Worm (Caenorhabditis elegans) whole organism, L4 larva: ENCODE data around the gene T22B7.3.
A peak's percentile ranks its signal among the peaks of the same experiment; 100 is the strongest.

Source experiments
- F10B5.3 ChIP-seq: sonication (generic microtip); optimal IDR thresholded peaks from 2 replicates; lab custom pipeline; 2016; ENCODE audit warnings: mild to moderate bottlenecking, missing genetic modification characterization, missing compliant biosample characterization
- F44E2.7 ChIP-seq: fragments of 200-800 bp; sonication (Bioruptor generic); IDR thresholded peaks from 2 replicates; pipeline ENCODE4 v2.1.2; 2022; ENCODE audit warnings: missing genetic modification characterization, missing compliant biosample characterization
- R02D3.7 ChIP-seq: fragments of 150-350 bp; sonication (generic microtip); optimal IDR thresholded peaks from 3 replicates; lab custom pipeline; 2014; ENCODE audit warnings: missing biosample characterization, missing genetic modification characterization
- T20F7.1 ChIP-seq: fragments of 200-800 bp; sonication (Bioruptor generic); optimal IDR thresholded peaks from 2 replicates; lab custom pipeline; 2018; ENCODE audit warnings: mild to moderate bottlenecking, missing genetic modification characterization, missing compliant biosample characterization
- Y5F2A.4 ChIP-seq: fragments of 200-800 bp; sonication (Bioruptor generic); optimal IDR thresholded peaks from 2 replicates; lab custom pipeline; 2018; ENCODE audit warnings: mild to moderate bottlenecking, missing genetic modification characterization, missing compliant biosample characterization
- aha-1 ChIP-seq: fragments of 150-350 bp; peaks from one replicate; lab custom pipeline; 2014; ENCODE audit warnings: missing biosample characterization, missing genetic modification characterization
- arid-1 ChIP-seq: fragments of 200-800 bp; sonication (Bioruptor generic); conservative IDR thresholded peaks from 2 replicates; pipeline ENCODE4 v1.3.6; 2022; ENCODE audit warnings: missing genetic modification reagents, missing genetic modification characterization, missing compliant biosample characterization
- ceh-20 ChIP-seq: fragments of 200-800 bp; sonication (Bioruptor generic); IDR thresholded peaks from 2 replicates; pipeline ENCODE4 v1.3.6; 2022; ENCODE audit warnings: missing genetic modification reagents, missing genetic modification characterization, missing compliant biosample characterization
- ceh-28 ChIP-seq: fragments of 150-350 bp; optimal IDR thresholded peaks from 2 replicates; lab custom pipeline; 2014; ENCODE audit warnings: missing biosample characterization, missing genetic modification reagents, missing genetic modification characterization
- daf-12 ChIP-seq: fragments of 150-350 bp; optimal IDR thresholded peaks from 2 replicates; lab custom pipeline; 2014; ENCODE audit warnings: missing biosample characterization, missing genetic modification reagents, missing genetic modification characterization
- daf-16 ChIP-seq, 3 experiments: sonication (generic microtip); optimal IDR thresholded peaks; 2 replicates each; lab custom pipeline; 2016 to 2017; ENCODE audit warnings: missing genetic modification characterization in 3 of 3, missing genetic modification reagents in 3 of 3, mild to moderate bottlenecking in 2 of 3, missing compliant biosample characterization in 2 of 3, missing biosample characterization in 1 of 3, moderate library complexity in 1 of 3
- dmd-6 ChIP-seq: fragments of 200-800 bp; sonication (Bioruptor generic); IDR thresholded peaks from 2 replicates; pipeline ENCODE4 v1.3.6; 2022; ENCODE audit warnings: missing genetic modification reagents, missing genetic modification characterization, missing compliant biosample characterization
- dve-1 ChIP-seq: sonication (generic microtip); optimal IDR thresholded peaks from 2 replicates; lab custom pipeline; 2017; ENCODE audit warnings: antibody characterized with exemption, mild to moderate bottlenecking, missing genetic modification characterization, missing compliant biosample characterization; ENCODE audit not compliant: insufficient read depth
- fos-1 ChIP-seq: fragments of 150-350 bp; optimal IDR thresholded peaks from 2 replicates; lab custom pipeline; 2014; ENCODE audit warnings: missing biosample characterization, missing genetic modification characterization
- hlh-11 ChIP-seq: fragments of 200-800 bp; sonication (Bioruptor generic); optimal IDR thresholded peaks from 2 replicates; lab custom pipeline; 2018; ENCODE audit warnings: mild to moderate bottlenecking, missing genetic modification characterization, missing compliant biosample characterization
- hlh-30 ChIP-seq: sonication (generic microtip); optimal IDR thresholded peaks from 2 replicates; lab custom pipeline; 2017; ENCODE audit warnings: antibody characterized with exemption, mild to moderate bottlenecking, missing genetic modification characterization, missing compliant biosample characterization; ENCODE audit not compliant: insufficient read depth
- lin-1 ChIP-seq: fragments of 200-800 bp; sonication (Bioruptor generic); IDR thresholded peaks from 2 replicates; pipeline ENCODE4 v1.3.6; 2022; ENCODE audit warnings: missing genetic modification reagents, missing genetic modification characterization, missing compliant biosample characterization
- lin-39 ChIP-seq: fragments of 150-350 bp; optimal IDR thresholded peaks from 2 replicates; lab custom pipeline; 2014; ENCODE audit warnings: missing biosample characterization, missing genetic modification reagents, missing genetic modification characterization
- mdl-1 ChIP-seq, 2 experiments: fragments of 150-350 bp in 1 of 2; sonication (generic microtip) in 1 of 2; optimal IDR thresholded peaks; 2 replicates each; lab custom pipeline; 2014 to 2017; ENCODE audit warnings: missing biosample characterization in 2 of 2, missing genetic modification characterization in 2 of 2
- mep-1 ChIP-seq: fragments of 150-350 bp; sonication (generic microtip); optimal IDR thresholded peaks from 3 replicates; lab custom pipeline; 2014; ENCODE audit warnings: missing biosample characterization, missing genetic modification characterization
- mxl-3 ChIP-seq: fragments of 200-800 bp; sonication (Bioruptor generic); optimal IDR thresholded peaks from 2 replicates; lab custom pipeline; 2018; ENCODE audit warnings: mild to moderate bottlenecking, missing genetic modification characterization, missing compliant biosample characterization
- nhr-111 ChIP-seq: fragments of 200-800 bp; sonication (Bioruptor generic); optimal IDR thresholded peaks from 2 replicates; lab custom pipeline; 2018; ENCODE audit warnings: mild to moderate bottlenecking, missing genetic modification characterization, missing compliant biosample characterization
- nhr-25 ChIP-seq: sonication (generic microtip); optimal IDR thresholded peaks from 2 replicates; lab custom pipeline; 2017; ENCODE audit warnings: missing genetic modification characterization, mild to moderate bottlenecking, missing compliant biosample characterization, antibody characterized with exemption, moderate library complexity, borderline replicate concordance; ENCODE audit not compliant: insufficient read depth
- nhr-28 ChIP-seq: fragments of 150-350 bp; optimal IDR thresholded peaks from 2 replicates; lab custom pipeline; 2014; ENCODE audit warnings: missing biosample characterization, missing genetic modification characterization
- nhr-41 ChIP-seq: fragments of 200-800 bp; sonication (Bioruptor generic); IDR thresholded peaks from 2 replicates; pipeline ENCODE4 v1.3.6; 2022; ENCODE audit warnings: missing genetic modification reagents, missing genetic modification characterization, missing compliant biosample characterization
- nhr-48 ChIP-seq: sonication (generic microtip); optimal IDR thresholded peaks from 2 replicates; lab custom pipeline; 2016; ENCODE audit warnings: mild to moderate bottlenecking, missing genetic modification characterization, missing compliant biosample characterization
- nhr-6 ChIP-seq: fragments of 150-350 bp; optimal IDR thresholded peaks from 2 replicates; lab custom pipeline; 2014; ENCODE audit warnings: missing biosample characterization, missing genetic modification characterization
- nhr-77 ChIP-seq: fragments of 150-350 bp; optimal IDR thresholded peaks from 2 replicates; lab custom pipeline; 2014; ENCODE audit warnings: missing biosample characterization, missing genetic modification characterization
- pha-4 ChIP-seq, 2 experiments: fragments of 150-350 bp in 1 of 2; fragments of 200-800 bp in 1 of 2; sonication (Bioruptor generic) in 1 of 2; IDR thresholded peaks in 1 of 2; optimal IDR thresholded peaks in 1 of 2; 2 replicates each; pipeline versions ENCODE4 v1.3.6 to Lab custom; 2014 to 2022; ENCODE audit warnings: missing genetic modification characterization in 2 of 2, missing genetic modification reagents in 2 of 2, missing biosample characterization in 1 of 2, missing compliant biosample characterization in 1 of 2
- php-3 ChIP-seq: fragments of 200-800 bp; sonication (Bioruptor generic); IDR thresholded peaks from 2 replicates; pipeline ENCODE4 v1.3.6; 2022; ENCODE audit warnings: missing genetic modification reagents, missing genetic modification characterization, missing compliant biosample characterization
- pqm-1 ChIP-seq: sonication (generic microtip); optimal IDR thresholded peaks from 2 replicates; lab custom pipeline; 2017; ENCODE audit warnings: missing biosample characterization, missing genetic modification characterization
- snpc-4 ChIP-seq: fragments of 150-350 bp; optimal IDR thresholded peaks from 2 replicates; lab custom pipeline; 2014; ENCODE audit warnings: missing biosample characterization, missing genetic modification characterization
- spr-1 ChIP-seq: sonication (generic microtip); optimal IDR thresholded peaks from 2 replicates; lab custom pipeline; 2016; ENCODE audit warnings: mild to moderate bottlenecking, missing genetic modification characterization, missing compliant biosample characterization
- tag-97 ChIP-seq: fragments of 200-800 bp; sonication (Bioruptor generic); IDR thresholded peaks from 2 replicates; pipeline ENCODE4 v1.3.6; 2022; ENCODE audit warnings: missing genetic modification characterization, missing compliant biosample characterization
- unc-62 ChIP-seq, 3 experiments: fragments of 150-350 bp in 1 of 3; sonication (generic microtip); optimal IDR thresholded peaks in 2 of 3; peaks in 1 of 3; 1 replicate in 1 of 3; 2 replicates in 2 of 3; lab custom pipeline; 2014 to 2017; ENCODE audit warnings: missing biosample characterization in 3 of 3, missing genetic modification characterization in 3 of 3, missing genetic modification reagents in 3 of 3, missing genotype in 1 of 3
- zag-1 ChIP-seq: fragments of 150-350 bp; optimal IDR thresholded peaks from 2 replicates; lab custom pipeline; 2014; ENCODE audit warnings: missing biosample characterization, missing genetic modification characterization
- zip-11 ChIP-seq: fragments of 200-800 bp; sonication (Bioruptor generic); IDR thresholded peaks from 2 replicates; pipeline ENCODE4 v1.3.6; 2022; ENCODE audit warnings: missing genetic modification characterization, missing compliant biosample characterization
- ztf-7 ChIP-seq: fragments of 150-350 bp; optimal IDR thresholded peaks from 2 replicates; lab custom pipeline; 2014; ENCODE audit warnings: missing biosample characterization, missing genetic modification characterization

T22B7.3 gene

ce11 chrX:5655601-5656000 lies 8.4 kb downstream of the T22B7.3 start:
- peak; percentile 68 for TF ChIP-seq aha-1
- TF ChIP-seq ceh-28 (tag; lab: Kevin White, UChicago): no peak

- no peak for TF ChIP-seq unc-62 (GFP tag; optimal IDR thresholded peaks at IDR 0.05 in 1 of 2; lab: Kevin White, UChicago)
- TF ChIP-seq unc-62 (tag; optimal IDR thresholded peaks at IDR 0.05; lab: Kevin White, UChicago): no peak
- TF ChIP-seq T20F7.1: no peak
- TF ChIP-seq zag-1 (tag; lab: Kevin White, UChicago): no peak
- TF ChIP-seq nhr-28 (tag; lab: Kevin White, UChicago): peak; percentile 44
- peak; percentile 25 for TF ChIP-seq nhr-25 (tag; lab: Kevin White, UChicago)
- TF ChIP-seq hlh-30 (tag; lab: Kevin White, UChicago): peak; percentile 43
- TF ChIP-seq mxl-3 (GFP tag; lab: Kevin White, UChicago): peak; percentile 23
- peak; percentile 40 for TF ChIP-seq mep-1
- TF ChIP-seq aha-1: peak; percentile 17
Measured at ce11 chrX:5659614-5660013, 12.4 kb downstream of the T22B7.3 start, which contains the start of gene T22B7.22. Gene T22B7.22 (plus strand): TSS chrX:5659967.

- TF ChIP-seq nhr-48 (peak; percentile 53), hlh-11 (tag; lab: Kevin White, UChicago) (peak; percentile 30), zag-1 (tag; lab: Kevin White, UChicago) (no peak), mxl-3 (GFP tag; lab: Kevin White, UChicago) (peak; percentile 51), spr-1 (peak; percentile 27), zip-11 (GFP tag; lab: Robert Waterston, UW) (no peak)
Measured at ce11 chrX:5661179-5661578, 14.0 kb downstream of the T22B7.3 start.

- TF ChIP-seq fos-1 (tag; lab: Kevin White, UChicago) (no peak), lin-39 (no peak), F44E2.7 (GFP tag; lab: Robert Waterston, UW) (no peak), R02D3.7 (no peak), ztf-7 (no peak), mdl-1 (tag; optimal IDR thresholded peaks at IDR 0.05; lab: Kevin White, UChicago) (no peak), tag-97 (GFP tag; lab: Robert Waterston, UW) (no peak), unc-62 (GFP tag; optimal IDR thresholded peaks at IDR 0.05 in 1 of 2; lab: Kevin White, UChicago) (no peak), unc-62 (tag; optimal IDR thresholded peaks at IDR 0.05; lab: Kevin White, UChicago) (no peak), arid-1 (GFP tag; lab: Robert Waterston, UW) (no peak), Y5F2A.4 (no peak), dmd-6 (GFP tag; lab: Robert Waterston, UW) (no peak), pha-4 (GFP tag; IDR thresholded peaks at IDR 0.05; lab: Robert Waterston, UW) (no peak), pha-4 (tag; optimal IDR thresholded peaks at IDR 0.05; lab: Kevin White, UChicago) (no peak)
Measured at ce11 chrX:5663537-5663936, 16.4 kb downstream of the T22B7.3 start, which contains the start of gene egl-13. Gene egl-13 (plus strand): TSS chrX:5663837.

ce11 chrX:5669733-5670132 lies 22.6 kb downstream of the T22B7.3 start:
- peak; percentile 1 for TF ChIP-seq nhr-77
- TF ChIP-seq dmd-6 (GFP tag; lab: Robert Waterston, UW): peak; percentile 71
- no peak for TF ChIP-seq snpc-4 (tag; lab: Kevin White, UChicago)
- peak; percentile 15 for TF ChIP-seq nhr-6 (tag; lab: Kevin White, UChicago)
- TF ChIP-seq pqm-1 (tag; lab: Kevin White, UChicago): peak; percentile 92
- peak; percentile 23 for TF ChIP-seq dve-1 (tag; lab: Kevin White, UChicago)
- no peak for TF ChIP-seq daf-12 (tag; lab: Kevin White, UChicago)
- peak; percentile 74 for TF ChIP-seq nhr-28 (tag; lab: Kevin White, UChicago)
- TF ChIP-seq nhr-111 (GFP tag; lab: Kevin White, UChicago): no peak
- TF ChIP-seq nhr-41: peak; percentile 42; the same call in 1 of the 2 replicates
- TF ChIP-seq ceh-20 (GFP tag; lab: Robert Waterston, UW): no peak
- no peak for TF ChIP-seq F10B5.3 (tag; lab: Kevin White, UChicago)
- peak; percentile 69 for TF ChIP-seq hlh-11 (tag; lab: Kevin White, UChicago)
- TF ChIP-seq daf-16 (GFP tag; optimal IDR thresholded peaks at IDR 0.05; lab: Kevin White, UChicago): no peak
- peak; percentile 81 for TF ChIP-seq daf-16 (tag; optimal IDR thresholded peaks at IDR 0.05; lab: Kevin White, UChicago)
- TF ChIP-seq php-3: no peak
- no peak for TF ChIP-seq lin-1 (GFP tag; lab: Robert Waterston, UW)
